Fruit fly (Drosophila melanogaster) whole organism, prepupa: ENCODE measurements around the gene CG33110.

ENCODE experiments used
- CG11902 ChIP-seq: fragments of 200-800 bp; sonication (Bioruptor generic); optimal IDR thresholded peaks from 3 replicates; lab custom pipeline; 2016; ENCODE audit warnings: missing biosample characterization, missing genetic modification characterization
- CG31627 ChIP-seq: fragments of 200-800 bp; sonication (Bioruptor generic); optimal IDR thresholded peaks from 3 replicates; lab custom pipeline; 2016; ENCODE audit warnings: missing biosample characterization, missing genetic modification characterization
- CG4318 ChIP-seq: fragments of 200-800 bp; sonication (Bioruptor generic); optimal IDR thresholded peaks from 3 replicates; lab custom pipeline; 2017; ENCODE audit warnings: missing biosample characterization, mild to moderate bottlenecking, missing genetic modification characterization
- CG6854 ChIP-seq: fragments of 200-800 bp; sonication (Bioruptor generic); optimal IDR thresholded peaks from 2 replicates; lab custom pipeline; 2017; ENCODE audit warnings: missing biosample characterization, mild to moderate bottlenecking, missing genetic modification characterization
- Ets21C ChIP-seq: fragments of 200-800 bp; sonication (Bioruptor generic); optimal IDR thresholded peaks from 3 replicates; lab custom pipeline; 2016; ENCODE audit warnings: missing biosample characterization, missing genetic modification characterization
- Gug ChIP-seq: fragments of 200-800 bp; sonication (Bioruptor generic); IDR thresholded peaks from 2 replicates; pipeline ENCODE4 v1.3.6; 2022; ENCODE audit warnings: missing biosample characterization, missing genetic modification characterization
- Hr4 ChIP-seq: fragments of 200-800 bp; sonication (Bioruptor generic); optimal IDR thresholded peaks from 3 replicates; lab custom pipeline; 2016; ENCODE audit warnings: missing biosample characterization, missing genetic modification characterization
- Lpt ChIP-seq: fragments of 200-800 bp; sonication (Bioruptor generic); optimal IDR thresholded peaks from 3 replicates; lab custom pipeline; 2016; ENCODE audit warnings: missing biosample characterization, missing genetic modification characterization
- Sox102F ChIP-seq: fragments of 200-800 bp; sonication (Bioruptor generic); optimal IDR thresholded peaks from 2 replicates; lab custom pipeline; 2016; ENCODE audit warnings: missing biosample characterization, mild to moderate bottlenecking, missing genetic modification characterization
- Sox14 ChIP-seq: fragments of 200-800 bp; sonication (Bioruptor generic); optimal IDR thresholded peaks from 3 replicates; lab custom pipeline; 2016; ENCODE audit warnings: missing biosample characterization, missing genetic modification characterization
- cyc ChIP-seq: fragments of 200-800 bp; sonication (Bioruptor generic); optimal IDR thresholded peaks from 3 replicates; lab custom pipeline; 2016; ENCODE audit warnings: missing biosample characterization, missing genetic modification characterization
- dac ChIP-seq: fragments of 200-800 bp; sonication (Bioruptor generic); optimal IDR thresholded peaks from 2 replicates; lab custom pipeline; 2017; ENCODE audit warnings: missing biosample characterization, mild to moderate bottlenecking, missing genetic modification characterization
- fkh ChIP-seq: fragments of 200-800 bp; sonication (Bioruptor generic); optimal IDR thresholded peaks from 3 replicates; lab custom pipeline; 2017; ENCODE audit warnings: missing biosample characterization, mild to moderate bottlenecking, missing genetic modification characterization, moderate library complexity
- topi ChIP-seq: fragments of 200-800 bp; sonication (Bioruptor generic); optimal IDR thresholded peaks from 3 replicates; lab custom pipeline; 2016; ENCODE audit warnings: missing biosample characterization, missing genetic modification characterization

- TF ChIP-seq fkh (GFP tag; lab: Kevin White, UChicago) = no peak
- TF ChIP-seq Sox14 = no peak
- TF ChIP-seq Ets21C = no peak
- no peak for TF ChIP-seq Sox102F (GFP tag; lab: Kevin White, UChicago)
- no peak for TF ChIP-seq cyc
- no peak for TF ChIP-seq CG4318 (GFP tag; lab: Kevin White, UChicago)
- TF ChIP-seq Hr4 (GFP tag; lab: Kevin White, UChicago) = no peak
- TF ChIP-seq Lpt (GFP tag; lab: Kevin White, UChicago) = no peak
- TF ChIP-seq CG6854 (GFP tag; lab: Kevin White, UChicago) = no peak
- TF ChIP-seq Gug = no peak
- TF ChIP-seq topi (GFP tag; lab: Kevin White, UChicago) = no peak
- no peak for TF ChIP-seq CG11902 (GFP tag; lab: Kevin White, UChicago)
- no peak for TF ChIP-seq CG31627 (GFP tag; lab: Kevin White, UChicago)
- TF ChIP-seq dac (GFP tag; lab: Kevin White, UChicago) = no peak
These were observed 46.2 kb downstream of the CG33110 start, which contains the start of gene CG31161 for dm6 chr3R:22616211-22616610.
